Fruit fly (Drosophila melanogaster) whole organism, prepupa: ENCODE results near the gene Con.

Source experiments
- Blimp-1 ChIP-seq: fragments of 200-800 bp; sonication (Bioruptor generic); optimal IDR thresholded peaks from 3 replicates; lab custom pipeline; 2017; ENCODE audit warnings: missing biosample characterization, missing genetic modification characterization, mild to moderate bottlenecking, moderate library complexity, missing genetic modification reagents
- CG10631 ChIP-seq: fragments of 200-800 bp; sonication (Bioruptor generic); optimal IDR thresholded peaks from 2 replicates; lab custom pipeline; 2016; ENCODE audit warnings: missing biosample characterization, missing genetic modification characterization
- CG10669 ChIP-seq: fragments of 200-800 bp; sonication (Bioruptor generic); optimal IDR thresholded peaks from 3 replicates; lab custom pipeline; 2018; ENCODE audit warnings: missing biosample characterization, mild to moderate bottlenecking, missing genetic modification characterization, moderate library complexity
- CG11294 ChIP-seq: fragments of 200-800 bp; sonication (Bioruptor generic); IDR thresholded peaks from 2 replicates; pipeline ENCODE4 v1.3.6; 2022; ENCODE audit warnings: missing biosample characterization, missing genetic modification characterization
- CG11762 ChIP-seq: fragments of 200-800 bp; sonication (Bioruptor generic); optimal IDR thresholded peaks from 3 replicates; lab custom pipeline; 2016; ENCODE audit warnings: missing biosample characterization, missing genetic modification characterization; ENCODE audit not compliant: insufficient read depth
- CG11902 ChIP-seq: fragments of 200-800 bp; sonication (Bioruptor generic); optimal IDR thresholded peaks from 3 replicates; lab custom pipeline; 2016; ENCODE audit warnings: missing biosample characterization, missing genetic modification characterization
- CG15336 ChIP-seq: fragments of 200-800 bp; sonication (Bioruptor generic); IDR thresholded peaks from 2 replicates; pipeline ENCODE4 v1.3.6; 2022; ENCODE audit warnings: missing biosample characterization, missing genetic modification characterization
- CG1621 ChIP-seq: fragments of 200-800 bp; sonication (Bioruptor generic); optimal IDR thresholded peaks from 3 replicates; lab custom pipeline; 2018; ENCODE audit warnings: missing biosample characterization, mild to moderate bottlenecking, missing genetic modification characterization
- CG16779 ChIP-seq: fragments of 200-800 bp; sonication (Bioruptor generic); optimal IDR thresholded peaks from 3 replicates; lab custom pipeline; 2017; ENCODE audit warnings: missing biosample characterization, mild to moderate bottlenecking, missing genetic modification characterization
- CG3032 ChIP-seq: fragments of 200-800 bp; optimal IDR thresholded peaks from 2 replicates; lab custom pipeline; 2019; ENCODE audit warnings: missing biosample characterization, mild to moderate bottlenecking, missing genetic modification characterization, moderate library complexity
- CG31627 ChIP-seq: fragments of 200-800 bp; sonication (Bioruptor generic); optimal IDR thresholded peaks from 3 replicates; lab custom pipeline; 2016; ENCODE audit warnings: missing biosample characterization, missing genetic modification characterization
- CG34406 ChIP-seq: fragments of 200-800 bp; sonication (Bioruptor generic); optimal IDR thresholded peaks from 3 replicates; lab custom pipeline; 2016; ENCODE audit warnings: missing biosample characterization, missing genetic modification characterization
- CG4318 ChIP-seq: fragments of 200-800 bp; sonication (Bioruptor generic); optimal IDR thresholded peaks from 3 replicates; lab custom pipeline; 2017; ENCODE audit warnings: missing biosample characterization, mild to moderate bottlenecking, missing genetic modification characterization
- CG6163 ChIP-seq: fragments of 200-800 bp; sonication (Bioruptor generic); IDR thresholded peaks from 3 replicates; pipeline ENCODE4 v1.3.6; 2022; ENCODE audit warnings: missing biosample characterization, missing genetic modification characterization
- CG6276 ChIP-seq: fragments of 200-800 bp; sonication (Bioruptor generic); optimal IDR thresholded peaks from 2 replicates; lab custom pipeline; 2017; ENCODE audit warnings: missing biosample characterization, mild to moderate bottlenecking, missing genetic modification characterization
- CG6792 ChIP-seq: fragments of 200-800 bp; sonication (Bioruptor generic); optimal IDR thresholded peaks from 3 replicates; lab custom pipeline; 2016; ENCODE audit warnings: missing biosample characterization, missing genetic modification characterization
- CG6808 ChIP-seq: fragments of 200-800 bp; sonication (Bioruptor generic); optimal IDR thresholded peaks from 3 replicates; lab custom pipeline; 2017; ENCODE audit warnings: missing biosample characterization, missing genetic modification characterization, mild to moderate bottlenecking, moderate library complexity, missing genetic modification reagents
- CG7368 ChIP-seq: fragments of 200-800 bp; sonication (Bioruptor generic); optimal IDR thresholded peaks from 3 replicates; lab custom pipeline; 2016; ENCODE audit warnings: missing biosample characterization, missing genetic modification characterization
- CG8119 ChIP-seq: fragments of 200-800 bp; sonication (Bioruptor generic); IDR thresholded peaks from 3 replicates; pipeline ENCODE4 v1.3.6; 2022; ENCODE audit warnings: missing biosample characterization, missing genetic modification characterization
- CG8319 ChIP-seq: fragments of 200-800 bp; sonication (Bioruptor generic); optimal IDR thresholded peaks from 3 replicates; lab custom pipeline; 2016; ENCODE audit warnings: missing biosample characterization, missing genetic modification characterization
- CG8632 ChIP-seq: fragments of 200-800 bp; sonication (Bioruptor generic); optimal IDR thresholded peaks from 3 replicates; lab custom pipeline; 2016; ENCODE audit warnings: missing biosample characterization, missing genetic modification characterization
- Eip75B ChIP-seq: fragments of 200-800 bp; sonication (Bioruptor generic); optimal IDR thresholded peaks from 3 replicates; lab custom pipeline; 2016; ENCODE audit warnings: missing biosample characterization, missing genetic modification characterization
- Eip78C ChIP-seq: fragments of 200-800 bp; sonication (Bioruptor generic); peaks from one replicate; lab custom pipeline; 2016; ENCODE audit warnings: missing biosample characterization, missing genetic modification characterization
- Ets21C ChIP-seq: fragments of 200-800 bp; sonication (Bioruptor generic); optimal IDR thresholded peaks from 3 replicates; lab custom pipeline; 2016; ENCODE audit warnings: missing biosample characterization, missing genetic modification characterization
- Ets96B ChIP-seq: fragments of 200-800 bp; optimal IDR thresholded peaks from 2 replicates; lab custom pipeline; 2019; ENCODE audit warnings: missing biosample characterization, mild to moderate bottlenecking, missing genetic modification characterization, moderate library complexity
- Gug ChIP-seq: fragments of 200-800 bp; sonication (Bioruptor generic); IDR thresholded peaks from 2 replicates; pipeline ENCODE4 v1.3.6; 2022; ENCODE audit warnings: missing biosample characterization, missing genetic modification characterization
- Hr38 ChIP-seq: sonication (Bioruptor generic); optimal IDR thresholded peaks from 2 replicates; lab custom pipeline; 2016; ENCODE audit warnings: missing biosample characterization, missing genetic modification characterization
- Sox14 ChIP-seq: fragments of 200-800 bp; sonication (Bioruptor generic); optimal IDR thresholded peaks from 3 replicates; lab custom pipeline; 2016; ENCODE audit warnings: missing biosample characterization, missing genetic modification characterization
- Sox15 ChIP-seq: fragments of 200-800 bp; sonication (Bioruptor generic); optimal IDR thresholded peaks from 3 replicates; lab custom pipeline; 2016; ENCODE audit warnings: missing biosample characterization, missing genetic modification characterization
- achi ChIP-seq: fragments of 200-800 bp; sonication (Bioruptor generic); optimal IDR thresholded peaks from 3 replicates; lab custom pipeline; 2016; ENCODE audit warnings: missing biosample characterization, missing genetic modification characterization
- acj6 ChIP-seq: fragments of 200-800 bp; sonication (Bioruptor generic); optimal IDR thresholded peaks from 3 replicates; lab custom pipeline; 2016; ENCODE audit warnings: missing biosample characterization, missing genetic modification characterization
- cyc ChIP-seq: fragments of 200-800 bp; sonication (Bioruptor generic); optimal IDR thresholded peaks from 3 replicates; lab custom pipeline; 2016; ENCODE audit warnings: missing biosample characterization, missing genetic modification characterization
- dsx ChIP-seq: fragments of 200-800 bp; optimal IDR thresholded peaks from 3 replicates; lab custom pipeline; 2019; ENCODE audit warnings: missing biosample characterization, mild to moderate bottlenecking, missing genetic modification characterization, moderate library complexity; ENCODE audit not compliant: poor library complexity, severe bottlenecking
- esn ChIP-seq: fragments of 200-800 bp; sonication (Bioruptor generic); optimal IDR thresholded peaks from 2 replicates; lab custom pipeline; 2016; ENCODE audit warnings: missing biosample characterization, mild to moderate bottlenecking, missing genetic modification characterization, moderate library complexity
- fd85E ChIP-seq: fragments of 200-800 bp; sonication (Bioruptor generic); optimal IDR thresholded peaks from 3 replicates; lab custom pipeline; 2016; ENCODE audit warnings: missing biosample characterization, missing genetic modification characterization
- fkh ChIP-seq: fragments of 200-800 bp; sonication (Bioruptor generic); optimal IDR thresholded peaks from 3 replicates; lab custom pipeline; 2017; ENCODE audit warnings: missing biosample characterization, mild to moderate bottlenecking, missing genetic modification characterization, moderate library complexity
- lz ChIP-seq: fragments of 200-800 bp; sonication (Bioruptor generic); optimal IDR thresholded peaks from 3 replicates; lab custom pipeline; 2016; ENCODE audit warnings: missing biosample characterization, missing genetic modification characterization
- pdm3 ChIP-seq: fragments of 200-800 bp; sonication (Bioruptor generic); optimal IDR thresholded peaks from 3 replicates; lab custom pipeline; 2016; ENCODE audit warnings: missing biosample characterization, missing genetic modification characterization
- salr ChIP-seq, 2 experiments: fragments of 200-800 bp; sonication (Bioruptor generic); optimal IDR thresholded peaks; 3 replicates each; lab custom pipeline; 2016 to 2018; ENCODE audit warnings: missing biosample characterization in 2 of 2, missing genetic modification characterization in 2 of 2, mild to moderate bottlenecking in 1 of 2
- ss ChIP-seq, 2 experiments: fragments of 200-800 bp; sonication (Bioruptor generic); optimal IDR thresholded peaks; 2 replicates in 1 of 2; 3 replicates in 1 of 2; lab custom pipeline; 2017 to 2018; ENCODE audit warnings: mild to moderate bottlenecking in 2 of 2, missing biosample characterization in 2 of 2, missing genetic modification characterization in 2 of 2, moderate library complexity in 1 of 2
- svp ChIP-seq: fragments of 200-800 bp; sonication (Bioruptor generic); peaks from one replicate; lab custom pipeline; 2016; ENCODE audit warnings: missing biosample characterization, missing genetic modification characterization
- topi ChIP-seq: fragments of 200-800 bp; sonication (Bioruptor generic); optimal IDR thresholded peaks from 3 replicates; lab custom pipeline; 2016; ENCODE audit warnings: missing biosample characterization, missing genetic modification characterization

Gene Con

dm6 chr3L:5128214-5128613 lies 49.4 kb upstream of the Con start (continued):
- TF ChIP-seq fd85E (GFP tag; lab: Kevin White, UChicago) (no peak), Gug (GFP tag; lab: Robert Waterston, UW) (peak; percentile 26; the same call in 1 of the 2 replicates), CG1621 (tag; lab: Kevin White, UChicago) (peak; percentile 43), esn (GFP tag; lab: Kevin White, UChicago) (peak; percentile 51), CG8632 (GFP tag; lab: Kevin White, UChicago) (peak; percentile 60), CG15336 (peak; percentile 57; the same call in 1 of the 2 replicates), CG11762 (peak; percentile 20), CG10669 (GFP tag; lab: Kevin White, UChicago) (peak; percentile 51)

DNA sequence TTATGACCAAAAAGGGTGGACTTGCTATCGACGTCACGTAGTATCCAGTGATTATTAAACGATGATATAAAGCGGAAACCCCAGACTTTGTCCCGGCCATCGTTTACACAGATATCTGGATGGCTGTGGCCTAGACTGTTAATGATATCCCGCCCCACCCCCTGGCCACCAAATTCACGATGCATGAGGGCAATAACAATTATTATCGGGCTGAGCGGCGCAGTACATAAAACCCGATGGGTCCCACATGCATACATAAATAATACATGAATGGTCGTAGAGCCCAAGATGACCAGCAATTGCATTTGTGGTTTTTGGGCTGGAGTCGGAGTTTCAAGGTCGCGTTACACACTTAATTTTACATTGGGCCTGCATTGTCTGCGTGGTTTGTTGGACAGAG lies 48.8 kb upstream of the Con start:
- TF ChIP-seq CG34406 (GFP tag; lab: Kevin White, UChicago): no peak
- TF ChIP-seq Eip78C (GFP tag; lab: Kevin White, UChicago): peak; percentile 44
- no peak for TF ChIP-seq CG7368
- TF ChIP-seq ss (GFP tag; optimal IDR thresholded peaks at IDR 0.05; lab: Kevin White, UChicago): peak in 1 of 2 experiments; percentile 27
- peak; percentile 25 for TF ChIP-seq CG6808 (GFP tag; lab: Kevin White, UChicago)
- TF ChIP-seq svp: peak; percentile 25
- TF ChIP-seq CG6163 (GFP tag; lab: Robert Waterston, UW): 0 out of 3 replicates have a peak, but pooled peaks have one; percentile 14
- TF ChIP-seq, all 60 proteins: peak for 5

DNA sequence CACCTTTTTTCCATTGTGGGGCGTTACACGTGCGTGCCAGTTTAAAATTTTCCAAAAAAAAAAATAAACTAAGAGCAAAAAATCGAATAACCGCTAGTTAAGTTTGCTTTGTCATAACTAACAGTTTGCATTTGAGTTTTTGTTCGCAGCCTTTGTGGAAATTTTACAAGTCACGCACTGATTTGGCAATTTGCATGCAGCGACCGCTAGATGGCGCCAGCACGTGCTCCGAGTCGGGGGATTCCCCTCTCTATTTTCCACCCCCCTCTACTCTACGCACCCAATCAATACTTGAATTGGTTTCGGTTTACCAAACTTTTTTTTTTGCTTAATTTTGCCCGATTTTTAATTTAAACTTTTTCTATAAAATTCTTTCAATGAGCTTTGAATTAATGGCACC lies 46.4 kb upstream of the Con start:
- no peak for TF ChIP-seq lz (GFP tag; lab: Kevin White, UChicago)
- TF ChIP-seq fkh (GFP tag; lab: Kevin White, UChicago): no peak
- no peak for TF ChIP-seq CG7368
- no peak for TF ChIP-seq Ets96B (tag; lab: Kevin White, UChicago)
- no peak for TF ChIP-seq salr (GFP tag; optimal IDR thresholded peaks at IDR 0.05; lab: Kevin White, UChicago)
- no peak for TF ChIP-seq CG15336
- no peak for TF ChIP-seq Sox14
- no peak for TF ChIP-seq CG31627 (GFP tag; lab: Kevin White, UChicago)
- TF ChIP-seq Hr38 (GFP tag; lab: Kevin White, UChicago): no peak
- TF ChIP-seq topi (GFP tag; lab: Kevin White, UChicago): no peak
- no peak for TF ChIP-seq CG11294 (GFP tag; lab: Robert Waterston, UW)
- TF ChIP-seq CG10669 (GFP tag; lab: Kevin White, UChicago): no peak
- TF ChIP-seq achi: no peak

DNA sequence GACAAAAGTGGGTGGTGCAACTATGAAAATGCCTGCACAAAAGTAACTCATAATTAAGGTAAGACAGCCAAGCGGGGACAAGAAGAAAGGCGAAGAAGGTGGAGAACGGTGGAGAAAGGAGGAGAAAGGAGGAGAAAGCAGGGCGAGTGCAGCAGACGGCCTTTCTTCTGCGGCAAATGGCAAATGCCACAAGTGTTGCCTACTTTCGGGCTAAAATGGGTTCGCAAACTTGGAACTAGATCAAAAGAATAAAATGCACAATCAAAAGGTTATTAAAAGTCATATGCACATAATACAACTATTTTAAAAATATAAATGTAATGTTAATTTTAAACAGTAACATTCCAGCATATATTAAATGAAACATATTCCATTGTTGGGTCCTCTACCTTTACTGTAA lies 23.2 kb upstream of the Con start:
- TF ChIP-seq CG8632 (GFP tag; lab: Kevin White, UChicago) (no peak), CG11902 (GFP tag; lab: Kevin White, UChicago) (no peak), Hr38 (GFP tag; lab: Kevin White, UChicago) (no peak), Blimp-1 (GFP tag; lab: Kevin White, UChicago) (no peak), topi (GFP tag; lab: Kevin White, UChicago) (no peak), CG6808 (GFP tag; lab: Kevin White, UChicago) (no peak), CG4318 (no peak), CG16779 (tag; lab: Kevin White, UChicago) (no peak), ss (GFP tag; optimal IDR thresholded peaks at IDR 0.05; lab: Kevin White, UChicago) (no peak)
- TF ChIP-seq, all 60 proteins: peak for 0

- TF ChIP-seq CG6163 (GFP tag; lab: Robert Waterston, UW) (peak; percentile 75), fd85E (GFP tag; lab: Kevin White, UChicago) (no peak), CG1621 (tag; lab: Kevin White, UChicago) (peak; percentile 43), ss (GFP tag; optimal IDR thresholded peaks at IDR 0.05; lab: Kevin White, UChicago) (peak in 1 of 2 experiments; percentile 16), Gug (GFP tag; lab: Robert Waterston, UW) (no peak), CG6792 (GFP tag; lab: Kevin White, UChicago) (peak; percentile 2), dsx (GFP tag; lab: Kevin White, UChicago) (no peak), acj6 (GFP tag; lab: Kevin White, UChicago) (peak; percentile 31), salr (GFP tag; optimal IDR thresholded peaks at IDR 0.05; lab: Kevin White, UChicago) (peak in 1 of 2 experiments; percentile 35), Sox15 (no peak), Ets21C (GFP tag; lab: Kevin White, UChicago) (no peak), CG8119 (GFP tag; lab: Robert Waterston, UW) (no peak), CG6808 (GFP tag; lab: Kevin White, UChicago) (peak; percentile 1), CG3032 (tag; lab: Kevin White, UChicago) (no peak), CG8319 (GFP tag; lab: Kevin White, UChicago) (no peak), Hr38 (GFP tag; lab: Kevin White, UChicago) (no peak), cyc (no peak), Eip75B (GFP tag; lab: Kevin White, UChicago) (peak; percentile 14), CG10631 (no peak), CG6276 (no peak), lz (GFP tag; lab: Kevin White, UChicago) (no peak), CG8632 (GFP tag; lab: Kevin White, UChicago) (peak; percentile 37), CG11294 (GFP tag; lab: Robert Waterston, UW) (no peak), pdm3 (GFP tag; lab: Kevin White, UChicago) (peak; percentile 18)
These were observed 17.8 kb upstream of the Con start for dm6 chr3L:5096674-5097073.
